Worm (Caenorhabditis elegans): Measurements from ENCODE around the gene C07E3.4.
A peak's percentile ranks its signal among the peaks of the same experiment; 100 is the strongest.

C07E3.4 gene

ce11 chrII:10351963-10352362, 8.6 kb upstream of the C07E3.4 start, which contains the start of gene C07E3.8:
Gene C07E3.8 (plus strand): TSS chrII:10352263.
- TF ChIP-seq daf-12 (tag; optimal IDR thresholded peaks at IDR 0.05) = no peak
- no peak for TF ChIP-seq nhr-23 (tag; optimal IDR thresholded peaks at IDR 0.05)
- no peak for TF ChIP-seq ceh-28 (tag; optimal IDR thresholded peaks at IDR 0.05)
- TF ChIP-seq nhr-28 (tag; optimal IDR thresholded peaks at IDR 0.05) = no peak
- TF ChIP-seq hmg-11 (tag; optimal IDR thresholded peaks at IDR 0.05) = no peak
- no peak for TF ChIP-seq fkh-10 (GFP tag; optimal IDR thresholded peaks at IDR 0.05)
- no peak for TF ChIP-seq sea-2 (GFP tag; optimal IDR thresholded peaks at IDR 0.05)
- TF ChIP-seq egl-5 (tag; optimal IDR thresholded peaks at IDR 0.05) = no peak
- TF ChIP-seq nhr-12 (tag; optimal IDR thresholded peaks at IDR 0.05) = no peak
- TF ChIP-seq fkh-2 (tag; optimal IDR thresholded peaks at IDR 0.05) = no peak

ce11 chrII:10357468-10358007, 3.0 kb upstream of the C07E3.4 start, which contains the start of gene C07E3.3:
Gene C07E3.3 (minus strand): TSS chrII:10357518.
- peak; percentile 74 for TF ChIP-seq pha-4 (tag; optimal IDR thresholded peaks at IDR 0.05)
- TF ChIP-seq sea-2 (GFP tag; optimal IDR thresholded peaks at IDR 0.05) = no peak

ce11 chrII:10367202-10367601, 6.6 kb downstream of the C07E3.4 start, which contains the start of gene ceh-57:
Gene ceh-57 (minus strand): TSS chrII:10367296.
- TF ChIP-seq elt-1 (tag; optimal IDR thresholded peaks at IDR 0.05) = no peak
- no peak for TF ChIP-seq ceh-82 (tag; optimal IDR thresholded peaks at IDR 0.05)
- TF ChIP-seq elt-2 (tag; optimal IDR thresholded peaks at IDR 0.05) = no peak
- no peak for TF ChIP-seq zag-1 (tag; optimal IDR thresholded peaks at IDR 0.05)
- TF ChIP-seq pqm-1 (tag; optimal IDR thresholded peaks at IDR 0.05) = no peak
- no peak for TF ChIP-seq lsy-12 (tag; optimal IDR thresholded peaks at IDR 0.05)
- no peak for TF ChIP-seq mml-1 (tag; optimal IDR thresholded peaks at IDR 0.05)
- no peak for TF ChIP-seq nhr-237 (tag; optimal IDR thresholded peaks at IDR 0.05)
- TF ChIP-seq ZK546.5 (tag; optimal IDR thresholded peaks at IDR 0.05) = no peak
- no peak for TF ChIP-seq ztf-4 (tag; optimal IDR thresholded peaks at IDR 0.05)

ce11 chrII:10369547-10370028, 9.0 kb downstream of the C07E3.4 start, which contains the start of gene ceh-58:
Gene ceh-58 (minus strand): TSS chrII:10369597.
- no peak for TF ChIP-seq elt-1 (tag; optimal IDR thresholded peaks at IDR 0.05)
- no peak for TF ChIP-seq zag-1 (tag; optimal IDR thresholded peaks at IDR 0.05)
- TF ChIP-seq aly-2 (tag; optimal IDR thresholded peaks at IDR 0.05) = no peak
- no peak for TF ChIP-seq nhr-23 (tag; optimal IDR thresholded peaks at IDR 0.05)
- TF ChIP-seq fos-1 (tag; optimal IDR thresholded peaks at IDR 0.05) = no peak
- no peak for TF ChIP-seq nhr-28 (tag; optimal IDR thresholded peaks at IDR 0.05)
- TF ChIP-seq ceh-16 (tag; optimal IDR thresholded peaks at IDR 0.05) = no peak
- no peak for TF ChIP-seq R02D3.7 (tag; optimal IDR thresholded peaks at IDR 0.05)
- no peak for TF ChIP-seq jun-1 (tag; optimal IDR thresholded peaks at IDR 0.05)
- no peak for TF ChIP-seq nhr-77 (tag; optimal IDR thresholded peaks at IDR 0.05)
- TF ChIP-seq snpc-4 (tag; optimal IDR thresholded peaks at IDR 0.05) = no peak
- no peak for TF ChIP-seq nhr-43 (tag; optimal IDR thresholded peaks at IDR 0.05; ENCODE audit: poor library complexity, severe bottlenecking)
- no peak for TF ChIP-seq unc-62 (GFP tag; optimal IDR thresholded peaks at IDR 0.05)
- no peak for TF ChIP-seq nhr-11 (tag; optimal IDR thresholded peaks at IDR 0.05)
- TF ChIP-seq nhr-12 (tag; optimal IDR thresholded peaks at IDR 0.05) = no peak
- no peak for TF ChIP-seq skn-1 (tag; optimal IDR thresholded peaks at IDR 0.05)
- no peak for TF ChIP-seq ceh-82 (tag; optimal IDR thresholded peaks at IDR 0.05)
- TF ChIP-seq ceh-28 (tag; optimal IDR thresholded peaks at IDR 0.05) = no peak
- no peak for TF ChIP-seq lin-39 (tag; optimal IDR thresholded peaks at IDR 0.05)
- TF ChIP-seq nhr-76 (tag; optimal IDR thresholded peaks at IDR 0.05) = no peak

- TF ChIP-seq fkh-10 (GFP tag; optimal IDR thresholded peaks at IDR 0.05) (no peak), nfya-1 (tag; optimal IDR thresholded peaks at IDR 0.05; ENCODE audit: insufficient read depth) (peak; percentile 23), ceh-9 (tag; optimal IDR thresholded peaks at IDR 0.05) (no peak), nhr-43 (tag; optimal IDR thresholded peaks at IDR 0.05; ENCODE audit: poor library complexity, severe bottlenecking) (no peak), hmg-11 (tag; optimal IDR thresholded peaks at IDR 0.05) (peak; percentile 20), lin-39 (tag; optimal IDR thresholded peaks at IDR 0.05) (peak; percentile 56), zag-1 (tag; optimal IDR thresholded peaks at IDR 0.05) (no peak)
These were observed 10.2 kb downstream of the C07E3.4 start for ce11 chrII:10370826-10371225.
